Fruit fly (Drosophila melanogaster) whole organism: ENCODE results near the gene Cpr76Bd.

Experiments
- CG8478 ChIP-seq: fragments of >200 bp; optimal IDR thresholded peaks from 2 replicates; lab custom pipeline; 2018; ENCODE audit warnings: inconsistent platforms
- EcR ChIP-seq, 2 experiments: fragments of >200 bp; optimal IDR thresholded peaks; 2 replicates each; lab custom pipeline; 2017; ENCODE audit warnings: missing biosample characterization in 2 of 2, missing genetic modification characterization in 2 of 2, missing genetic modification reagents in 2 of 2
- psq ChIP-seq: fragments of >200 bp; optimal IDR thresholded peaks from 2 replicates; lab custom pipeline; 2017
- usp ChIP-seq: fragments of >200 bp; optimal IDR thresholded peaks from 2 replicates; lab custom pipeline; 2017; ENCODE audit warnings: missing biosample characterization, missing genetic modification characterization, mixed read lengths

dm6 chr3L:19499334-19499733, 33.2 kb upstream of the Cpr76Bd start:
- TF ChIP-seq psq (lab: Kevin White, UChicago) (no peak), CG8478 (lab: Kevin White, UChicago) (no peak), usp (GFP tag; lab: Kevin White, UChicago) (no peak), EcR (GFP tag; optimal IDR thresholded peaks at IDR 0.05; lab: Kevin White, UChicago) (no peak)
